Worm (Caenorhabditis elegans) whole organism, mixed stage, embryonic: ENCODE data around the gene hda-10.

Experiments used
- M03D4.4 ChIP-seq: sonication (generic microtip); optimal IDR thresholded peaks from 2 replicates; lab custom pipeline; 2017; ENCODE audit warnings: mild to moderate bottlenecking, missing genetic modification characterization, missing compliant biosample characterization
- bed-3 ChIP-seq: fragments of 200-800 bp; sonication (Bioruptor generic); optimal IDR thresholded peaks from 3 replicates; lab custom pipeline; 2018; ENCODE audit warnings: mild to moderate bottlenecking, missing genetic modification characterization, moderate library complexity, missing compliant biosample characterization
- blmp-1 ChIP-seq: fragments of 150-350 bp; optimal IDR thresholded peaks from 2 replicates; lab custom pipeline; 2014; ENCODE audit warnings: missing biosample characterization, missing genetic modification characterization
- ceh-39 ChIP-seq: fragments of 150-350 bp; optimal IDR thresholded peaks from 2 replicates; lab custom pipeline; 2014; ENCODE audit warnings: missing biosample characterization, missing genetic modification characterization
- ceh-43 ChIP-seq: fragments of 200-800 bp; sonication (Bioruptor generic); optimal IDR thresholded peaks from 2 replicates; lab custom pipeline; 2018; ENCODE audit warnings: mild to moderate bottlenecking, missing genetic modification characterization, moderate library complexity, missing compliant biosample characterization
- ceh-83 ChIP-seq: fragments of 200-800 bp; sonication (Bioruptor generic); optimal IDR thresholded peaks from 2 replicates; lab custom pipeline; 2018; ENCODE audit warnings: mild to moderate bottlenecking, missing genetic modification characterization, missing compliant biosample characterization
- ces-1 ChIP-seq: fragments of 150-350 bp; optimal IDR thresholded peaks from 2 replicates; lab custom pipeline; 2014; ENCODE audit warnings: missing biosample characterization, missing genetic modification reagents, missing genetic modification characterization
- cnd-1 ChIP-seq: fragments of 200-800 bp; sonication (Bioruptor generic); optimal IDR thresholded peaks from 2 replicates; lab custom pipeline; 2018; ENCODE audit warnings: mild to moderate bottlenecking, missing genetic modification characterization, missing compliant biosample characterization
- drap-1 ChIP-seq: fragments of 200-800 bp; sonication (Bioruptor generic); optimal IDR thresholded peaks from 3 replicates; lab custom pipeline; 2018; ENCODE audit warnings: mild to moderate bottlenecking, missing genetic modification characterization, missing compliant biosample characterization
- elt-1 ChIP-seq: sonication (generic microtip); optimal IDR thresholded peaks from 2 replicates; lab custom pipeline; 2017; ENCODE audit warnings: missing genetic modification characterization, mild to moderate bottlenecking, missing compliant biosample characterization, antibody characterized with exemption, moderate library complexity, borderline replicate concordance; ENCODE audit not compliant: insufficient read depth
- elt-3 ChIP-seq: fragments of 150-350 bp; optimal IDR thresholded peaks from 2 replicates; lab custom pipeline; 2014; ENCODE audit warnings: missing biosample characterization, missing genetic modification characterization
- flh-1 ChIP-seq: fragments of 200-800 bp; sonication (Bioruptor generic); optimal IDR thresholded peaks from 2 replicates; lab custom pipeline; 2018; ENCODE audit warnings: mild to moderate bottlenecking, missing genetic modification characterization, moderate library complexity, missing compliant biosample characterization
- ham-2 ChIP-seq: fragments of 200-800 bp; sonication (Bioruptor generic); optimal IDR thresholded peaks from 2 replicates; lab custom pipeline; 2018; ENCODE audit warnings: mild to moderate bottlenecking, missing genetic modification characterization, missing compliant biosample characterization
- hlh-1 ChIP-seq: fragments of 150-350 bp; optimal IDR thresholded peaks from 2 replicates; lab custom pipeline; 2014; ENCODE audit warnings: missing biosample characterization, missing genetic modification reagents, missing genetic modification characterization
- lin-13 ChIP-seq: fragments of 150-350 bp; optimal IDR thresholded peaks from 2 replicates; lab custom pipeline; 2014; ENCODE audit warnings: missing biosample characterization, missing genetic modification characterization
- lin-32 ChIP-seq: fragments of 200-800 bp; sonication (Bioruptor generic); optimal IDR thresholded peaks from 2 replicates; lab custom pipeline; 2018; ENCODE audit warnings: mild to moderate bottlenecking, missing genetic modification characterization, missing compliant biosample characterization
- lsy-2 ChIP-seq: fragments of 150-350 bp; optimal IDR thresholded peaks from 2 replicates; lab custom pipeline; 2014; ENCODE audit warnings: missing biosample characterization, missing genetic modification characterization
- mab-5 ChIP-seq: fragments of 150-350 bp; optimal IDR thresholded peaks from 2 replicates; lab custom pipeline; 2014; ENCODE audit warnings: missing biosample characterization, missing genetic modification characterization
- mep-1 ChIP-seq: fragments of 150-350 bp; optimal IDR thresholded peaks from 2 replicates; lab custom pipeline; 2017; ENCODE audit warnings: missing biosample characterization, missing genetic modification reagents, missing genetic modification characterization, inconsistent platforms
- mls-2 ChIP-seq: sonication (generic microtip); optimal IDR thresholded peaks from 2 replicates; lab custom pipeline; 2016; ENCODE audit warnings: mild to moderate bottlenecking, missing genetic modification characterization, moderate library complexity, missing compliant biosample characterization
- nhr-12 ChIP-seq: fragments of 150-350 bp; optimal IDR thresholded peaks from 2 replicates; lab custom pipeline; 2014; ENCODE audit warnings: missing biosample characterization, missing genetic modification characterization
- nhr-2 ChIP-seq: fragments of 150-350 bp; optimal IDR thresholded peaks from 2 replicates; lab custom pipeline; 2014; ENCODE audit warnings: missing biosample characterization, missing genetic modification characterization
- nhr-237 ChIP-seq: fragments of 150-350 bp; optimal IDR thresholded peaks from 2 replicates; lab custom pipeline; 2014; ENCODE audit warnings: missing biosample characterization, missing genetic modification characterization
- nhr-28 ChIP-seq: fragments of 150-350 bp; optimal IDR thresholded peaks from 2 replicates; lab custom pipeline; 2014; ENCODE audit warnings: missing biosample characterization, missing genetic modification characterization
- nhr-76 ChIP-seq: sonication (generic microtip); optimal IDR thresholded peaks from 2 replicates; lab custom pipeline; 2017; ENCODE audit warnings: missing biosample characterization, missing genetic modification characterization
- pha-4 ChIP-seq: fragments of 150-350 bp; optimal IDR thresholded peaks from 2 replicates; lab custom pipeline; 2018; ENCODE audit warnings: missing biosample characterization, missing genetic modification reagents, missing genetic modification characterization
- sem-2 ChIP-seq: fragments of 200-800 bp; sonication (Bioruptor generic); optimal IDR thresholded peaks from 2 replicates; lab custom pipeline; 2018; ENCODE audit warnings: mild to moderate bottlenecking, missing genetic modification characterization, missing compliant biosample characterization
- snpc-4 ChIP-seq: fragments of 150-350 bp; optimal IDR thresholded peaks from 2 replicates; lab custom pipeline; 2014; ENCODE audit warnings: missing biosample characterization, missing genetic modification characterization
- sptf-1 ChIP-seq: sonication (generic microtip); optimal IDR thresholded peaks from 2 replicates; lab custom pipeline; 2017; ENCODE audit warnings: mild to moderate bottlenecking, missing genetic modification characterization, moderate library complexity, missing compliant biosample characterization
- tbx-8 ChIP-seq: fragments of 200-800 bp; sonication (Bioruptor generic); optimal IDR thresholded peaks from 2 replicates; lab custom pipeline; 2018; ENCODE audit warnings: mild to moderate bottlenecking, missing genetic modification characterization, moderate library complexity, missing compliant biosample characterization
- unc-120 ChIP-seq: sonication (generic microtip); optimal IDR thresholded peaks from 2 replicates; lab custom pipeline; 2017; ENCODE audit warnings: missing genetic modification characterization, missing compliant biosample characterization; ENCODE audit not compliant: poor library complexity, severe bottlenecking
- unc-39 ChIP-seq: fragments of 150-350 bp; optimal IDR thresholded peaks from 2 replicates; lab custom pipeline; 2014; ENCODE audit warnings: missing biosample characterization, missing genetic modification characterization
- unc-62 ChIP-seq: fragments of 150-350 bp; optimal IDR thresholded peaks from 2 replicates; lab custom pipeline; 2014; ENCODE audit warnings: missing biosample characterization, missing genetic modification reagents, missing genetic modification characterization
- zip-8 ChIP-seq: fragments of 150-350 bp; optimal IDR thresholded peaks from 2 replicates; lab custom pipeline; 2014; ENCODE audit warnings: missing biosample characterization, missing genetic modification characterization
- ztf-11 ChIP-seq: fragments of 150-350 bp; optimal IDR thresholded peaks from 2 replicates; lab custom pipeline; 2014; ENCODE audit warnings: missing biosample characterization, missing genetic modification characterization

The hda-10 gene

DNA sequence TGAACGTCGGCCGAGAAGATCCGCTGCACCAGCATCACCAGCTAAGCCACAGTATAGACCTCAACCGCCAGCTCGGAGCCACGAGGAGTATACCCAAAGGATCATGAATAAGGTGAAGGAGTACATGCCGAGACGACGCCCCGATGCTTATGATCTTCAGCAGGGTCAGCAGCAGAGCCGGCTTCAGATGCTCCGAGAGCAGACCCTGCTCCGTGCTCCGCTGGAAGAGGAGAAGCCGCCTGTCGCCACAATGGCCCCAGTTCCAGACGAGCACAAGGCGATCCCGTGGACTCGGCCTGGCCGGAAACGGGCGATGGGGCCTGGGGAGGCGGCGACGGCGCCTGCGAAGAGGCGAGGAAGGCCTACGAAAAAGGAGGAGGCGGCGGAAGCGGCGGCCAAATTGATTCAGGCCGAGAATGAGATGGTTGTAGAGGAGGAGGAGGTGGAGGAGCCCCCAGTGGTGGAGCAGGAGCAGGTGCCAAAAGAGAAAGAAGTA is 13.8 kb downstream of the hda-10 start:
- TF ChIP-seq drap-1 (GFP tag; lab: Kevin White, UChicago) (no peak), lin-32 (no peak), pha-4 (no peak), elt-3 (tag; lab: Kevin White, UChicago) (no peak), ceh-39 (no peak), unc-39 (tag; lab: Kevin White, UChicago) (no peak), ceh-43 (GFP tag; lab: Kevin White, UChicago) (no peak), nhr-12 (no peak), ham-2 (GFP tag; lab: Kevin White, UChicago) (no peak), unc-120 (tag; lab: Kevin White, UChicago) (no peak), lsy-2 (no peak), nhr-2 (tag; lab: Kevin White, UChicago) (no peak), mep-1 (tag; lab: Kevin White, UChicago) (no peak), nhr-76 (tag; lab: Kevin White, UChicago) (no peak)

DNA sequence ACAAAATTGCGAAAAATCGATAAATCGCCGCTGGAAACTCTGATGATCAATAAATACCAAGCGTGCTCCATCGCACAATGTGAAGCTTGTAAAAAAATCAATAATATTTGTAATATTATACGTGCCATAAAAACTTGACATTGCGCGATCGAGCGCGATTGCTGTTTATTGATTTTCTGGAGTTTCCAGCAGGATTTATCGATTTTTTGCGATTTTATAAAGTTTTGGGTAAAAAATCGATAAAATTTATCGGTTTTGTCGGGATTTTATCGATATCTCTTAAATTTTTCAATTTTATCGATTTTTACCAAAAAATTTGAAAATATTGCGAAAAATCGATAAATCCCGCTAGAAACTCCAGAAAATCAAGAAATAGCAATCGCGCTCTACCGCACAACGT is 17.3 kb downstream of the hda-10 start:
- no peak for TF ChIP-seq mab-5 (tag; lab: Kevin White, UChicago)

DNA sequence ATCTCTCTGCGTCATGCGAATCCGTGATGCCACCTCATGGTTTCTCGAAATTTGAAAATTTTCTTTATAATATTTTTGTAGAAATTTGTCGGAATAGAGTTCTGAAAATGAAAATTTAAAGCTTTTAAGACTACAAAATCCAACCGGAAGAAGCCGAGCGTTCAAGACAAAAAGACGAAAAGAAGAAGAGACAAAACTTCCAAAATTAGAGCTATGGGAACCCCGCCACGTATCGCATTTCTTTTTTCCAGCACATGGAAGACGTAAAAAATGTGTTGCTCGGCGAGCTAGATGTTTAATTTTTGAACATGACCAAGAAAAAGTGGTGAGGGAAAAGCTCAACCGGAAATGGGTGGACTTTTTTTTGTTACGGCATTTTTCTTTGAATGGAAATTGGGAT is 19.5 kb downstream of the hda-10 start, which contains the start of gene W02B8.1:
Gene W02B8.1, minus strand, starts transcription at position 101 of the 400 bp plus-strand sequence.
- TF ChIP-seq nhr-76 (tag; lab: Kevin White, UChicago): no peak
- no peak for TF ChIP-seq ztf-11
- TF ChIP-seq M03D4.4: no peak
- no peak for TF ChIP-seq ceh-83 (GFP tag; lab: Kevin White, UChicago)
- no peak for TF ChIP-seq unc-39 (tag; lab: Kevin White, UChicago)
- TF ChIP-seq mab-5 (tag; lab: Kevin White, UChicago): no peak
- no peak for TF ChIP-seq hlh-1 (tag; lab: Kevin White, UChicago)
- no peak for TF ChIP-seq blmp-1
- TF ChIP-seq lsy-2: no peak
- no peak for TF ChIP-seq bed-3
- TF ChIP-seq nhr-237 (tag; lab: Kevin White, UChicago): no peak

DNA sequence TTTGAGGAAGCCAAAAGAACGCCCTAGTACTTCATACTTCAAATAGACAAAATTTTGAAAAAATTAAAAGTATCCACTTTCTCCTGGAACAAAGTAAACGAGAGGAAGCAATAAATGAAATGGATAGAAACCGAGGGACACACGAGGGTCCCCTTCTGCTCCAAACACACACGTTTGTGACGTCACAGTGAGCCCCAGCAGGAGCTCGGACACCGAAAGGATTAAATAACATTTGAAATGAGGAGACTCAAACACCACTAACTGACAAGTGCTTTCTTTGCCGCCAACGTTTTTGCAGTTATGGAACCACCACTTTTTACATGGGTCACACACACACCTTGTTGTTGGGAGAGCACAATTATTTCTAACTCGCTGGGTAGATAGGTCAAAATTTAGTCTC is 21.0 kb downstream of the hda-10 start:
- TF ChIP-seq mep-1 (tag; lab: Kevin White, UChicago) (no peak), lin-32 (no peak), zip-8 (peak; percentile 13), unc-120 (tag; lab: Kevin White, UChicago) (peak; percentile 14)
- TF ChIP-seq, all 35 proteins: peak for 2

DNA sequence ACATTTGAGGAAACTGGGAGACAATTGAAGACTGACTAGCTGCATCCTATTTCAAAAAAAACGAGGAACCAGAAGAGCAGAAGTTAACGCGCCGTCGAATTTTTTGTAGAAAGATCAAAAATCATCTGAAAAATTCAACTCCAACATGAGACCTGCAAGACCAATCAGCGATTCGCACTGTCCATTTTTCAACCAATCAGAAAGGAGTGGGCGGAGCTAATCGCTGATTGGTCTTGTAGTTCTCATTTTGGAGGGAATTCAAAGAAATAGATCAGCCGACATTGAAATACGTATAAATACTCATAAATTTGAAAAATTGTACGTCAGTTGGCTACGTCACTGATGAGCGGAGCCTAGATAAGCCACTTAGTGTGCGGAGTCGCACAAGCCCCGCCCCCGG is 25.1 kb downstream of the hda-10 start:
- no peak for TF ChIP-seq tbx-8 (GFP tag; lab: Kevin White, UChicago)
- TF ChIP-seq ham-2 (GFP tag; lab: Kevin White, UChicago): no peak
- TF ChIP-seq sem-2 (GFP tag; lab: Kevin White, UChicago): no peak
- no peak for TF ChIP-seq lin-32
- no peak for TF ChIP-seq drap-1 (GFP tag; lab: Kevin White, UChicago)
- no peak for TF ChIP-seq ceh-43 (GFP tag; lab: Kevin White, UChicago)
- no peak for TF ChIP-seq ztf-11
- TF ChIP-seq ces-1 (GFP tag; lab: Kevin White, UChicago): no peak
- no peak for TF ChIP-seq bed-3
- no peak for TF ChIP-seq lin-13 (tag; lab: Kevin White, UChicago)
- TF ChIP-seq snpc-4 (tag; lab: Kevin White, UChicago): no peak
- TF ChIP-seq nhr-28 (tag; lab: Kevin White, UChicago): no peak
- no peak for TF ChIP-seq mab-5 (tag; lab: Kevin White, UChicago)

DNA sequence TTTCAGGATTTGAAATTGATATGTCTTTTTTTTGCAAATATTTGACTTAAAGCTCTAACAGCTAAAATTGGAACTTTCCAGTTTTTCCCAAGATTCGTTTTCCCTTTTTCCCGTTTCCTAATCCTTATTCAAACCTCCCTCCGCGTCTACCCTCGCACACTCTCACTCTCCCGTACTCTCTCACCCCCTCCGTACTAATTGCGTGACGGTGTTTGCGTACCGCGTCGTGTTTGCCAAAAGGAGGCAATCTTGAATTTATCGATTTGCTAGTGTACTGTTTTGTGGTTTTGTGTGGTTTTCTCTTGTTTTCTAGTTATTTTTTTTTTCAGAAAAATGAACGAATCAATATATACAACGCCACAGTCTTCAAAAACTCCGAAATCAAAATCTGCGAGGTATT is 26.1 kb downstream of the hda-10 start, which contains the start of gene citk-1:
Gene citk-1, plus strand, starts transcription at position 323 of the 400 bp plus-strand sequence.
- no peak for TF ChIP-seq snpc-4 (tag; lab: Kevin White, UChicago)
- no peak for TF ChIP-seq zip-8
- TF ChIP-seq drap-1 (GFP tag; lab: Kevin White, UChicago): peak; percentile 34
- no peak for TF ChIP-seq ces-1 (GFP tag; lab: Kevin White, UChicago)
- TF ChIP-seq ceh-39: peak; percentile 56
- no peak for TF ChIP-seq bed-3
- TF ChIP-seq ceh-83 (GFP tag; lab: Kevin White, UChicago): no peak
- TF ChIP-seq unc-62 (GFP tag; lab: Kevin White, UChicago): no peak
- no peak for TF ChIP-seq mab-5 (tag; lab: Kevin White, UChicago)
- no peak for TF ChIP-seq nhr-12
- no peak for TF ChIP-seq nhr-2 (tag; lab: Kevin White, UChicago)
- no peak for TF ChIP-seq lsy-2
- no peak for TF ChIP-seq sem-2 (GFP tag; lab: Kevin White, UChicago)
- TF ChIP-seq hlh-1 (tag; lab: Kevin White, UChicago): peak; percentile 15
- TF ChIP-seq nhr-28 (tag; lab: Kevin White, UChicago): no peak
- TF ChIP-seq mls-2: peak; percentile 38
- TF ChIP-seq pha-4: peak; percentile 82
- peak; percentile 55 for TF ChIP-seq lin-13 (tag; lab: Kevin White, UChicago)
- TF ChIP-seq flh-1: no peak
- peak; percentile 84 for TF ChIP-seq mep-1 (tag; lab: Kevin White, UChicago)
- TF ChIP-seq M03D4.4: no peak
- no peak for TF ChIP-seq ham-2 (GFP tag; lab: Kevin White, UChicago)
- TF ChIP-seq elt-1 (tag; lab: Kevin White, UChicago): no peak
- no peak for TF ChIP-seq ceh-43 (GFP tag; lab: Kevin White, UChicago)
- no peak for TF ChIP-seq lin-32
- no peak for TF ChIP-seq ztf-11
- no peak for TF ChIP-seq unc-39 (tag; lab: Kevin White, UChicago)
- TF ChIP-seq nhr-76 (tag; lab: Kevin White, UChicago): no peak
- TF ChIP-seq cnd-1: no peak
- no peak for TF ChIP-seq nhr-237 (tag; lab: Kevin White, UChicago)
- TF ChIP-seq sptf-1 (tag; lab: Kevin White, UChicago): peak; percentile 23
- TF ChIP-seq unc-120 (tag; lab: Kevin White, UChicago): peak; percentile 98
- TF ChIP-seq blmp-1: no peak
